Worm (Caenorhabditis elegans) whole organism, early embryonic: ENCODE data around the gene W01A11.7.

Experiments used
- B0310.2 ChIP-seq: sonication (generic microtip); optimal IDR thresholded peaks from 2 replicates; lab custom pipeline; 2016; ENCODE audit warnings: mild to moderate bottlenecking, missing genetic modification characterization, missing compliant biosample characterization
- F13C5.2 ChIP-seq: sonication (generic microtip); optimal IDR thresholded peaks from 2 replicates; lab custom pipeline; 2017; ENCODE audit warnings: mild to moderate bottlenecking, missing genetic modification characterization, inconsistent platforms, missing compliant biosample characterization
- aly-1 ChIP-seq: sonication (generic microtip); optimal IDR thresholded peaks from 2 replicates; lab custom pipeline; 2016; ENCODE audit warnings: missing genetic modification characterization, missing compliant biosample characterization
- ama-1 ChIP-seq: fragments of 150-350 bp; optimal IDR thresholded peaks from 2 replicates; lab custom pipeline; 2014
- ceh-13 ChIP-seq: fragments of 200-800 bp; sonication (Bioruptor generic); optimal IDR thresholded peaks from 2 replicates; lab custom pipeline; 2018; ENCODE audit warnings: mild to moderate bottlenecking, missing genetic modification characterization, missing compliant biosample characterization
- ceh-36 ChIP-seq: sonication (generic microtip); optimal IDR thresholded peaks from 2 replicates; lab custom pipeline; 2016; ENCODE audit warnings: missing genetic modification characterization, inconsistent platforms, missing compliant biosample characterization
- ets-7 ChIP-seq: sonication (generic microtip); optimal IDR thresholded peaks from 2 replicates; lab custom pipeline; 2016; ENCODE audit warnings: missing genotype, missing genetic modification characterization, missing compliant biosample characterization
- flt-1 ChIP-seq: fragments of 200-800 bp; sonication (Bioruptor generic); IDR thresholded peaks from 2 replicates; pipeline ENCODE4 v1.3.6; 2022; ENCODE audit warnings: missing genetic modification characterization, missing compliant biosample characterization
- hnd-1 ChIP-seq: sonication (generic microtip); optimal IDR thresholded peaks from 2 replicates; lab custom pipeline; 2016; ENCODE audit warnings: missing genetic modification characterization, missing compliant biosample characterization
- pes-1 ChIP-seq: fragments of 200-800 bp; sonication (Bioruptor generic); IDR thresholded peaks from 2 replicates; pipeline ENCODE4 v1.3.6; 2022; ENCODE audit warnings: missing genetic modification reagents, missing genetic modification characterization, missing compliant biosample characterization
- tbx-11 ChIP-seq: fragments of 200-800 bp; sonication (Bioruptor generic); IDR thresholded peaks from 2 replicates; pipeline ENCODE4 v1.3.6; 2022; ENCODE audit warnings: missing genetic modification characterization, missing compliant biosample characterization
- tbx-37 ChIP-seq: fragments of 200-800 bp; sonication (Bioruptor generic); conservative IDR thresholded peaks from 2 replicates; pipeline ENCODE4 v1.3.6; 2022; ENCODE audit warnings: missing genetic modification reagents, missing genetic modification characterization, missing compliant biosample characterization
- tra-4 ChIP-seq: sonication (generic microtip); optimal IDR thresholded peaks from 2 replicates; lab custom pipeline; 2017; ENCODE audit warnings: missing genetic modification characterization, missing compliant biosample characterization

ce11 chrV:6515344-6515743 lies 10.2 kb upstream of the W01A11.7 start:
- TF ChIP-seq flt-1 (GFP tag; lab: Robert Waterston, UW), result no peak
- TF ChIP-seq ama-1, result no peak
- TF ChIP-seq ceh-13 (GFP tag; lab: Kevin White, UChicago), result no peak
- TF ChIP-seq aly-1 (tag; lab: Kevin White, UChicago), result no peak
- TF ChIP-seq tbx-11, result no peak
- no peak for TF ChIP-seq hnd-1 (tag; lab: Kevin White, UChicago)
- TF ChIP-seq ets-7 (tag; lab: Kevin White, UChicago), result no peak
- no peak for TF ChIP-seq tra-4 (tag; lab: Kevin White, UChicago)
- TF ChIP-seq B0310.2, result no peak
- TF ChIP-seq F13C5.2 (tag; lab: Kevin White, UChicago), result no peak
- TF ChIP-seq tbx-37 (GFP tag; lab: Robert Waterston, UW), result no peak
- no peak for TF ChIP-seq ceh-36 (tag; lab: Kevin White, UChicago)
- TF ChIP-seq pes-1 (GFP tag; lab: Robert Waterston, UW), result no peak
